Worm (Caenorhabditis elegans): ENCODE results near the gene F22E5.6.
"Not testable (repeated sequence)": the region's sequence is repeated elsewhere in the genome, so short reads cannot be mapped to it uniquely, and the experiment has no call there.

DNA sequence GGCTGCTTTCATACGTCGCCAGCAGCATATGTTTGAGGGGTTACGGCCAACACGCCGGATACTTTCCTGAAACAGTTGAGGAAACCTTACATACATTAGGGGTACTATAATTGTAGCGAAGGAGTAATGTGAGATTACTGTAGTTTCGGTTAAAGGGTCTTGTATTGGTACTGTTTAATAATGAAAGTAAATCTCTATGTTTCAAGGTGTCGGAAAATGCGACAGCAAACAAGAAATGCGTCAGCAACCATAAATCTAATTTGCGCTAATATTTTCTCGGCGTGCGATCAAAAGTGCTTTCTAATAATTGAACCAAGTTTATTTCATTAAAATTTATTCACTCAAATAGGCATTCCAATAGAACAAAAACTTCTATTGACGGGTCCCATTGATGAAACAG is 22.7 kb downstream of the F22E5.6 start, which contains the start of gene sri-57:
- TF ChIP-seq ztf-23, flt-1 (GFP tag; IDR thresholded peaks at IDR 0.05): not testable (repeated sequence)

Measured in whole organism, midembryonic.